Fruit fly (Drosophila melanogaster): ENCODE results near the gene Aven.

Gene Aven

DNA sequence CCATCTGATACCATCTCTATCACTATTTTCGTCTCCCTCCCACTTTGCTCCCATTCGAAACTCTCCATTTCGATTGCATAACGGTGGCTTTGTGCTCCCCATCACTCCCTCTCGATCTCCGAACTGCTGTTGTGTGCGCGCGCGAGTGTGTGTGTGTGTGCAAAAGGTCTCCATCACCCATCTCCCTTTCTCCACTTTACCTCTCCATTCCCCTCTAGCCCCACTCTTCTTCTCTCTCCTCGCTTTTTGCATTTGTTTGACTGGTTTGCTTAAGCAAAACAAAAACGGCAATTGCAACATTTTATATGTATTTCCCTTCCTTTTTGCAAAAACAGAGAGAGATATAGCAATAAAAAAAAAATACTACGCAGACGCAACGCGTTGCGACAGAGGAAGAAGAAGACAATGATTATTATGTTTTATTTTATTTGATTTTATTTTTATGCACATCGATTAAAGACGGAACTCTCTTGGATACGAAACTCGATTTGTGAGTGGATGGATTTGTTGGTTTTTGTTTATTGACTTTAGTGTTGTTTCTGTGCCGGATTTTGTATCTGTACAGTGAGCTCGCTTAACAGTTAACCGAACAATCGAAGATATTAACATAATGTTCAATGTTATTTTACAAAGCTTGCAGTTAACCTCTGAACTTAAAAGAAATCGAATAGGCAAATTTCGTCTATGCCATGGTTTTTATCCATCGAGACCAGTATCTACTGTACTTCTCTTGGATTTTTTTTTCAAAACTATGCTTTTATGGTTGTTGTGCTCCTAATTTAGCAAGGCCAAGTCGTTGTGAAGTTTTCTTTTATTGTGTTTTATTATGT is 40.4 kb upstream of the Aven start (continued):
- TF ChIP-seq CG17568 (GFP tag; optimal IDR thresholded peaks at IDR 0.05) (peak; percentile 70), Hr51 (GFP tag; optimal IDR thresholded peaks at IDR 0.05) (peak; percentile 53 to 74), CG4424 (GFP tag; optimal IDR thresholded peaks at IDR 0.05) (peak; percentile 55), lilli (GFP tag; optimal IDR thresholded peaks at IDR 0.05) (peak; percentile 80), dmrt11E (tag; optimal IDR thresholded peaks at IDR 0.05) (peak; percentile 24), CG4707 (GFP tag; optimal IDR thresholded peaks at IDR 0.05) (peak; percentile 6), B-H1 (GFP tag; IDR thresholded peaks at IDR 0.05) (no peak; the same call in 2 of the 3 replicates), h (optimal IDR thresholded peaks at IDR 0.05) (no peak), CG13424 (tag; optimal IDR thresholded peaks at IDR 0.05) (peak; percentile 73), Ssrp (tag; optimal IDR thresholded peaks at IDR 0.05) (peak; percentile 51), Mad (GFP tag; optimal IDR thresholded peaks at IDR 0.05) (peak; percentile 38), CG10267 (tag; optimal IDR thresholded peaks at IDR 0.05) (peak; percentile 35), Rx (GFP tag; IDR thresholded peaks at IDR 0.05) (0 out of 2 replicates have a peak, but pooled peaks have one; percentile 32), Eip74EF (GFP tag; optimal IDR thresholded peaks at IDR 0.05) (peak in 1 of 2 experiments; percentile 51), vvl (GFP tag; IDR thresholded peaks at IDR 0.05) (peak; percentile 77; the same call in 1 of the 2 replicates), usp (GFP tag; optimal IDR thresholded peaks at IDR 0.05) (no peak), chinmo (GFP tag; IDR thresholded peaks at IDR 0.05; ENCODE audit: partially characterized antibody) (no peak), z (GFP tag; IDR thresholded peaks at IDR 0.05) (no peak), CG10462 (GFP tag; optimal IDR thresholded peaks at IDR 0.05) (no peak), CG1233 (GFP tag; optimal IDR thresholded peaks at IDR 0.05) (no peak), Bdp1 (GFP tag; optimal IDR thresholded peaks at IDR 0.05) (peak; percentile 40), CG8281 (tag; optimal IDR thresholded peaks at IDR 0.05) (no peak), Dll (GFP tag; IDR thresholded peaks at IDR 0.05; ENCODE audit: partially characterized antibody) (no peak), Lim3 (GFP tag; IDR thresholded peaks at IDR 0.05) (no peak), CG8944 (GFP tag; optimal IDR thresholded peaks at IDR 0.05) (peak; percentile 61), Atf-2 (GFP tag; optimal IDR thresholded peaks at IDR 0.05) (peak; percentile 59), bowl (GFP tag; IDR thresholded peaks at IDR 0.05) (peak; percentile 45; the same call in 1 of the 2 replicates), pnt (GFP tag; optimal IDR thresholded peaks at IDR 0.05) (peak; percentile 43), CG3726 (GFP tag; IDR thresholded peaks at IDR 0.05) (no peak), CG4820 (GFP tag; optimal IDR thresholded peaks at IDR 0.05) (peak; percentile 40), CG2202 (tag; optimal IDR thresholded peaks at IDR 0.05) (no peak), Xrp1 (GFP tag; IDR thresholded peaks at IDR 0.05) (peak; percentile 72), Nf-YC (tag; optimal IDR thresholded peaks at IDR 0.05) (peak; percentile 52), Elba2 (GFP tag; optimal IDR thresholded peaks at IDR 0.05) (no peak), dysf (GFP tag; IDR thresholded peaks at IDR 0.05) (peak; percentile 83), CG7357 (GFP tag; IDR thresholded peaks at IDR 0.05) (no peak), Dek (tag; optimal IDR thresholded peaks at IDR 0.05) (peak; percentile 79), CG13123 (GFP tag; optimal IDR thresholded peaks at IDR 0.05) (peak; percentile 2), CG8089 (GFP tag; optimal IDR thresholded peaks at IDR 0.05) (no peak), CG2129 (GFP tag; IDR thresholded peaks at IDR 0.05; ENCODE audit: partially characterized antibody) (no peak), Trl (optimal IDR thresholded peaks at IDR 0.05) (no peak), Trl (GFP tag; optimal IDR thresholded peaks at IDR 0.05) (peak; percentile 56), esg (GFP tag; conservative IDR thresholded peaks at IDR 0.05) (peak; percentile 67), Atf3 (GFP tag; optimal IDR thresholded peaks at IDR 0.05) (no peak), CG9876 (GFP tag; optimal IDR thresholded peaks at IDR 0.05) (peak; percentile 16), Hsf (GFP tag; optimal IDR thresholded peaks at IDR 0.05) (peak; percentile 70), disco-r (GFP tag; optimal IDR thresholded peaks at IDR 0.05) (peak; percentile 29), CG14014 (GFP tag; IDR thresholded peaks at IDR 0.05) (peak; percentile 80), CG11398 (GFP tag; optimal IDR thresholded peaks at IDR 0.05) (peak; percentile 53), CG13775 (GFP tag; optimal IDR thresholded peaks at IDR 0.05) (peak; percentile 42)
